Worm (Caenorhabditis elegans): ENCODE data around the gene wrn-1.

wrn-1 gene

DNA sequence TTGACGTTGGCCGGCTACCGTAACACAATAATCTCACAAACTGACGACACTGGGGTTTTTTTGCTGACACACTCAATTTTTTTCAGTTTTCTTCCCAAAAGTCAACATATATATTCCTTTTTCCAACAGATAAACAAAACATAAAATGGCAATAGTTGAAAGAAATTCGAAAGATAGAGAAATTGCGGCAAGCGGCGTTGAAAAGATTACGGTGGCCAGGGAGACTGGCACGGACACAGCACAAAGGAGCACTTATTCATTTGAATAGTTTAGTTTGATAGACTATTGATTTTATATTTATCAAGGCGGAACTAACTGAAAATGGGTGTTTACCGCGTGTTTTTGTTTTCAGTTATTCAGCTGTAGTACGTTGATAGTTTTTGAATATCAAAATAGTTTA, 33.5 kb upstream of the wrn-1 start, which contains the start of gene toe-2:
Gene toe-2 (minus strand): TSS at position 70 of the 400 bp plus-strand sequence.
- no peak for TF ChIP-seq mdl-1 (tag; optimal IDR thresholded peaks at IDR 0.05)
- TF ChIP-seq elt-3 (tag; optimal IDR thresholded peaks at IDR 0.05), result no peak
- TF ChIP-seq aly-2 (tag; optimal IDR thresholded peaks at IDR 0.05), result no peak
- TF ChIP-seq sma-9 (GFP tag; optimal IDR thresholded peaks at IDR 0.05), result no peak
- TF ChIP-seq sma-9 (tag; optimal IDR thresholded peaks at IDR 0.05), result no peak
- no peak for TF ChIP-seq ztf-4 (tag; optimal IDR thresholded peaks at IDR 0.05)
- TF ChIP-seq ama-1 (optimal IDR thresholded peaks at IDR 0.05), result no peak
- no peak for TF ChIP-seq nhr-129 (tag; optimal IDR thresholded peaks at IDR 0.05)
- no peak for TF ChIP-seq elt-1 (tag; optimal IDR thresholded peaks at IDR 0.05)
- no peak for TF ChIP-seq peb-1 (tag; optimal IDR thresholded peaks at IDR 0.05)
- no peak for TF ChIP-seq mab-5 (tag; optimal IDR thresholded peaks at IDR 0.05)
- no peak for TF ChIP-seq nhr-12 (tag; optimal IDR thresholded peaks at IDR 0.05)
- no peak for TF ChIP-seq ztf-11 (tag; optimal IDR thresholded peaks at IDR 0.05)
- TF ChIP-seq sem-4 (tag; optimal IDR thresholded peaks at IDR 0.05), result no peak
- no peak for TF ChIP-seq lin-13 (GFP tag; optimal IDR thresholded peaks at IDR 0.05)

DNA sequence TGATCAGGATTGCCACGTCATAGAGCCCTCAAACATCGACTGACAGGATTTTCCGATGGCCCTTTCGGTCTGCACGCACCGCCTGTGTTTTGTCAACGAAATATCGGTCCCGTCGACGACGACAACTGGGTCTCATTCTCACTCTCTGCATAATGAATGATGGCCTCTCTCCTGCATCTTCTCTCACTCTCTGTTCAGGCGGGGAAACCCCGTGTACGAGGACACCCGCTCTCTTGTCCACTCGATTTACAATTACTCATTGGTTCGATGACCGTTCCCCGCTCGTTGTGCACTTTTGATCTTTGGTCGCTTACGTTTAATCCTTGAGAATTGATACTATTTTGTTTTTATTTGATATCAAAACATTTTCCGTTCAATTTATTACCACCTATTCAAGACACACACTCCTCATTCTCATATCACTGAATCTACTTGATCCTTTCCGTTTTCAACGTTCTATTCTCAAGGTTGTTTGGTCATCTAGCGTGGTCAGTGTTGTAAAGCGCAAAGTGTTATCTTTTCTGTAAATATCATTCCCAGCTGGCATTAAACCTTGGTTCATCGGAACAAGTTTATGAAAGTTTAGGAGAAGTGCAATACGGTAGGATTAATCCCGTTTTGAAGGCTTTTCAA, 32.0 kb upstream of the wrn-1 start:
- peak; percentile 31 for TF ChIP-seq sma-9 (GFP tag; optimal IDR thresholded peaks at IDR 0.05)
- TF ChIP-seq sma-9 (tag; optimal IDR thresholded peaks at IDR 0.05), result no peak
- TF ChIP-seq ZK546.5 (tag; optimal IDR thresholded peaks at IDR 0.05), result no peak
- no peak for TF ChIP-seq nhr-21 (tag; optimal IDR thresholded peaks at IDR 0.05)
- no peak for TF ChIP-seq sem-4 (tag; optimal IDR thresholded peaks at IDR 0.05)
- no peak for TF ChIP-seq lsy-2 (tag; optimal IDR thresholded peaks at IDR 0.05)
- TF ChIP-seq ztf-11 (tag; optimal IDR thresholded peaks at IDR 0.05), result no peak
- no peak for TF ChIP-seq gmeb-1 (tag; optimal IDR thresholded peaks at IDR 0.05)
- no peak for TF ChIP-seq aly-2 (tag; optimal IDR thresholded peaks at IDR 0.05)
- no peak for TF ChIP-seq nhr-23 (tag; optimal IDR thresholded peaks at IDR 0.05)
- no peak for TF ChIP-seq nhr-77 (tag; optimal IDR thresholded peaks at IDR 0.05)
- peak; percentile 12 for TF ChIP-seq F13H6.1 (tag; optimal IDR thresholded peaks at IDR 0.05)
- no peak for TF ChIP-seq mdl-1 (tag; optimal IDR thresholded peaks at IDR 0.05)

DNA sequence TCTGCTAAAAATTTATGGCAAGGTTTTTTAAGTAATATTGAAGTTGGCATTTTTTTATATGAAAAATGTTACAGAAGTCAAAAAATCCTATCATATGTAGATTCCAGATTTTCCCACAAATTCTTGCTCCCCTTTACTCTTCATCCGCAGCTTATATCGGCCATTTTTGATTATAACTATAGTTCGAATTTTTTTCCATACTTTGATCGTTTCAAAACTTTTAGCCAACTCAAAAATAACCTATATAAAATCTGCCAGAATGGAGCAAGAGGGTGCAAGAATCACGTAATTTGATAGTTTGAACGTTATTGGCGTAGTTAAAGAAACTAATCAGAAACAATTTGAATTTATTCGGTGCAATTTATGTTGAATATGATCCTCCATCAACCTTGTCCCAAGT, 30.8 kb upstream of the wrn-1 start:
- TF ChIP-seq Y55F3AM.14 (GFP tag; optimal IDR thresholded peaks at IDR 0.05), result no peak
- no peak for TF ChIP-seq egl-27 (tag; optimal IDR thresholded peaks at IDR 0.05)
- no peak for TF ChIP-seq elt-1 (tag; optimal IDR thresholded peaks at IDR 0.05)
- TF ChIP-seq nhr-23 (tag; optimal IDR thresholded peaks at IDR 0.05), result no peak
- TF ChIP-seq nhr-6 (tag; optimal IDR thresholded peaks at IDR 0.05), result no peak
- TF ChIP-seq unc-39 (tag; optimal IDR thresholded peaks at IDR 0.05), result no peak
- TF ChIP-seq mab-5 (tag; optimal IDR thresholded peaks at IDR 0.05), result no peak
- TF ChIP-seq nhr-25 (tag; optimal IDR thresholded peaks at IDR 0.05), result no peak
- no peak for TF ChIP-seq mbf-1 (tag; optimal IDR thresholded peaks at IDR 0.05)
- no peak for TF ChIP-seq nhr-237 (tag; optimal IDR thresholded peaks at IDR 0.05)
- no peak for TF ChIP-seq nhr-129 (tag; optimal IDR thresholded peaks at IDR 0.05)
- TF ChIP-seq ZK546.5 (tag; optimal IDR thresholded peaks at IDR 0.05), result no peak
- no peak for TF ChIP-seq aly-2 (tag; optimal IDR thresholded peaks at IDR 0.05)
- no peak for TF ChIP-seq lin-13 (GFP tag; optimal IDR thresholded peaks at IDR 0.05)
- no peak for TF ChIP-seq skn-1 (tag; optimal IDR thresholded peaks at IDR 0.05)
- TF ChIP-seq dmd-4 (tag; optimal IDR thresholded peaks at IDR 0.05), result no peak
- no peak for TF ChIP-seq lsy-2 (tag; optimal IDR thresholded peaks at IDR 0.05)

ce11 chrII:6524501-6524977, 30.2 kb upstream of the wrn-1 start, which contains the start of gene C56E6.2:
TSS of gene C56E6.2 (plus strand) at chrII:6524927.
- TF ChIP-seq fos-1 (tag; optimal IDR thresholded peaks at IDR 0.05) (peak; percentile 16), nhr-6 (tag; optimal IDR thresholded peaks at IDR 0.05) (no peak)

ce11 chrII:6526136-6526684, 28.6 kb upstream of the wrn-1 start:
- TF ChIP-seq nhr-129 (tag; optimal IDR thresholded peaks at IDR 0.05) (no peak), ztf-11 (tag; optimal IDR thresholded peaks at IDR 0.05) (no peak), egl-27 (tag; optimal IDR thresholded peaks at IDR 0.05) (no peak), nhr-11 (tag; optimal IDR thresholded peaks at IDR 0.05) (no peak), nhr-23 (tag; optimal IDR thresholded peaks at IDR 0.05) (no peak), Y55F3AM.14 (GFP tag; optimal IDR thresholded peaks at IDR 0.05) (no peak), gmeb-1 (tag; optimal IDR thresholded peaks at IDR 0.05) (no peak), mbf-1 (tag; optimal IDR thresholded peaks at IDR 0.05) (no peak), ztf-1 (GFP tag; conservative IDR thresholded peaks at IDR 0.05) (no peak), fos-1 (tag; optimal IDR thresholded peaks at IDR 0.05) (no peak), blmp-1 (tag; optimal IDR thresholded peaks at IDR 0.05; ENCODE audit: insufficient read depth) (no peak), ama-1 (optimal IDR thresholded peaks at IDR 0.05) (no peak), ZK546.5 (tag; optimal IDR thresholded peaks at IDR 0.05) (no peak), elt-1 (tag; optimal IDR thresholded peaks at IDR 0.05) (no peak), mab-5 (tag; optimal IDR thresholded peaks at IDR 0.05) (no peak), skn-1 (tag; optimal IDR thresholded peaks at IDR 0.05) (no peak), ceh-16 (tag; optimal IDR thresholded peaks at IDR 0.05) (no peak), unc-62 (GFP tag; optimal IDR thresholded peaks at IDR 0.05) (no peak), unc-55 (GFP tag; optimal IDR thresholded peaks at IDR 0.05) (no peak), lin-11 (tag; optimal IDR thresholded peaks at IDR 0.05) (no peak)

Data from whole organism, L2 larva.